Worm (Caenorhabditis elegans) whole organism, midembryonic: ENCODE data around the gene spe-10.

ENCODE experiments used
- T22C8.4 ChIP-seq: fragments of 200-800 bp; sonication (Bioruptor generic); IDR thresholded peaks from 2 replicates; pipeline ENCODE4 v1.3.6; 2022; ENCODE audit warnings: missing genetic modification characterization, missing compliant biosample characterization
- cog-1 ChIP-seq: sonication (generic microtip); optimal IDR thresholded peaks from 2 replicates; lab custom pipeline; 2016; ENCODE audit warnings: missing genetic modification characterization, missing compliant biosample characterization
- flt-1 ChIP-seq: fragments of 200-800 bp; sonication (Bioruptor generic); IDR thresholded peaks from 2 replicates; pipeline ENCODE4 v1.3.6; 2022; ENCODE audit warnings: missing genetic modification characterization, missing compliant biosample characterization
- klf-2 ChIP-seq: fragments of 200-800 bp; sonication (Bioruptor generic); conservative IDR thresholded peaks from 2 replicates; pipeline ENCODE4 v1.3.6; 2022; ENCODE audit warnings: missing genetic modification reagents, missing genetic modification characterization, missing compliant biosample characterization
- med-1 ChIP-seq: sonication (generic microtip); optimal IDR thresholded peaks from 2 replicates; lab custom pipeline; 2017; ENCODE audit warnings: missing genetic modification characterization, mild to moderate bottlenecking, missing compliant biosample characterization, antibody characterized with exemption, missing genetic modification reagents; ENCODE audit not compliant: insufficient read depth
- ref-1 ChIP-seq: fragments of 200-800 bp; sonication (Bioruptor generic); conservative IDR thresholded peaks from 2 replicates; pipeline ENCODE4 v1.3.6; 2022; ENCODE audit warnings: missing genetic modification reagents, missing genetic modification characterization, missing compliant biosample characterization
- tab-1 ChIP-seq: fragments of 200-800 bp; sonication (Bioruptor generic); IDR thresholded peaks from 2 replicates; pipeline ENCODE4 v1.3.6; 2022; ENCODE audit warnings: missing genetic modification characterization, missing compliant biosample characterization
- ztf-23 ChIP-seq: fragments of 200-800 bp; sonication (Bioruptor generic); IDR thresholded peaks from 2 replicates; pipeline ENCODE4 v1.3.6; 2022; ENCODE audit warnings: missing genetic modification reagents, missing genetic modification characterization, missing compliant biosample characterization
- ztf-29 ChIP-seq: fragments of 200-800 bp; sonication (Bioruptor generic); IDR thresholded peaks from 2 replicates; pipeline ENCODE4 v1.3.6; 2022; ENCODE audit warnings: missing genetic modification reagents, missing genetic modification characterization, missing compliant biosample characterization

Gene spe-10

ce11 chrV:10383950-10384349 lies at the start of gene spe-10:
TSS of gene spe-10 (plus strand) at chrV:10384250.
- TF ChIP-seq T22C8.4 (GFP tag; lab: Robert Waterston, UW) = no peak
- TF ChIP-seq ztf-29 (GFP tag; lab: Robert Waterston, UW) = no peak
- no peak for TF ChIP-seq ztf-23
- TF ChIP-seq tab-1 (GFP tag; lab: Robert Waterston, UW) = no peak
- TF ChIP-seq flt-1 = no peak

- TF ChIP-seq ztf-23 (no peak), med-1 (GFP tag; lab: Kevin White, UChicago) (no peak), tab-1 (GFP tag; lab: Robert Waterston, UW) (no peak), klf-2 (GFP tag; lab: Robert Waterston, UW) (no peak), ref-1 (GFP tag; lab: Robert Waterston, UW) (no peak), flt-1 (no peak), ztf-29 (GFP tag; lab: Robert Waterston, UW) (no peak), cog-1 (tag; lab: Kevin White, UChicago) (no peak), T22C8.4 (GFP tag; lab: Robert Waterston, UW) (no peak)
These were observed 45.6 kb upstream of the spe-10 start, which contains the start of gene arx-2 for ce11 chrV:10338305-10338992. TSS of gene arx-2 (minus strand) at chrV:10338355.

ce11 chrV:10339200-10339599 lies 44.9 kb upstream of the spe-10 start, which contains the start of gene K07C5.2:
TSS of gene K07C5.2 (plus strand) at chrV:10339500.
- TF ChIP-seq med-1 (GFP tag; lab: Kevin White, UChicago) (no peak), flt-1 (no peak), T22C8.4 (GFP tag; lab: Robert Waterston, UW) (no peak), ztf-29 (GFP tag; lab: Robert Waterston, UW) (no peak), tab-1 (GFP tag; lab: Robert Waterston, UW) (no peak), ref-1 (GFP tag; lab: Robert Waterston, UW) (no peak), cog-1 (tag; lab: Kevin White, UChicago) (no peak), ztf-23 (no peak), klf-2 (GFP tag; lab: Robert Waterston, UW) (no peak)

DNA sequence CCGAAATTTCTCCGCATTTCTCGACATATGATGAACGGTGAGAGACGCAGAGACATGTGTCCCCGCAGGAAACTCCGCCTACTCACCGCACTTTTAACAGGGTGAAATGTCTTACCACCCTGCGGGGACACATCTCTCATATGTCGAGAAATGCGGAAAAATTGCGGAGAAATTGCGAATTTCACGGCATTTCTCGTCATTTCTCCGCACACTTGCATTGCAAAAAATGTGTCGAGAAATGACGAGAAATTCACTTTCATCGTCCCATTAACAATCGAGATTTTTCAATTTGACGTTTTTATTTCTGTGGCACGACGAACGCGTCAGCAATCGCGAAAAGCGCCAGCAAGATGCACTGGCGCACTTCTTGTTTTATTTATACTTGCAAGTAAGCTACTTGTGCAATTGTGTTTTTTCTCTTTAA lies 42.1 kb upstream of the spe-10 start, which contains the start of gene K07C5.13:
K07C5.13 (plus strand) TSS at position 151 of the 424 bp plus-strand sequence.
- TF ChIP-seq flt-1 (peak; percentile 77), ztf-29 (GFP tag; lab: Robert Waterston, UW) (peak; percentile 44; the same call in 1 of the 2 replicates), ztf-23 (peak; percentile 79; the same call in 1 of the 2 replicates)

DNA sequence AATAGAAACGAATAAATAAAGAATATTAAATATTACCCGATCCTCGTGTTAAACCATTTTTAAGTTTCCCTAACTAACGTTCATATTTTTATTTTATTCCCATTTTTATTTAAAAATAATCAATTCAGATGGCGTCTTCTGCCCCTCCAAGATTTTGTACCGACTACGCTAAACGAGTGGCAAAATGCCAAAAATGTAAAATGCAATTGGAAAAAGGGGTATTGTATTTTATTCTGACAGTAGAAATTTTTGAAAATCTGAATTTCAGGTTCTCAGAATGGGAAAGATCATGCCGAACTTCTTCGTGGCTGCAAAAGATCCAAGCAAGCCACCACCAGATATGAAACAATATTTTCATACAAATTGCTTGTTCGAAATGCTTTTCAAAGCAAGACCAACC lies 41.1 kb upstream of the spe-10 start, which contains the start of gene K07C5.3:
K07C5.3 (plus strand) TSS at position 129 of the 400 bp plus-strand sequence.
- TF ChIP-seq med-1 (GFP tag; lab: Kevin White, UChicago) = no peak
- TF ChIP-seq ref-1 (GFP tag; lab: Robert Waterston, UW) = no peak
- TF ChIP-seq ztf-23 = no peak
- TF ChIP-seq tab-1 (GFP tag; lab: Robert Waterston, UW) = no peak
- no peak for TF ChIP-seq cog-1 (tag; lab: Kevin White, UChicago)
- no peak for TF ChIP-seq klf-2 (GFP tag; lab: Robert Waterston, UW)
- TF ChIP-seq T22C8.4 (GFP tag; lab: Robert Waterston, UW) = no peak
- TF ChIP-seq flt-1 = no peak
- TF ChIP-seq ztf-29 (GFP tag; lab: Robert Waterston, UW) = no peak

DNA sequence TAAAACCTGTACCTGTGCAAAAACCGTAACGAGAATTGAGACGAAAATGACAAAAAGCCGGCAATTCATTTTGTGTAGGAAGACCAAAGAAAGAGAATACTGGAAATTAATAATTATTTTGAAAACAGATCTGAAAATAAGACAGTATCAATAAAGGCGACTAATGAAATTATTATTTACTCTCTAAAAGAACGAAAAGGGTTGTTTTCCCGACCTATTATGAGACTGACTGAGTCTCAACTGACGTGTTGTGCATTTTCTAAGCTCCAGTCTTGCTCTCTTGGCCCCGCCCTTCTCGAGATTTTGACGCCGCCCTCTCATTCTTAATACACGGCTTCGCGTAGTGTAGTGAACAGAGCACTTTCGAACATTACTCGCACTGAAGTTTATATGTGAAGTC lies 34.0 kb upstream of the spe-10 start, which contains the start of gene K07C5.9:
K07C5.9 (minus strand) TSS at position 101 of the 400 bp plus-strand sequence.
- no peak for TF ChIP-seq ref-1 (GFP tag; lab: Robert Waterston, UW)
- TF ChIP-seq cog-1 (tag; lab: Kevin White, UChicago) = no peak
- TF ChIP-seq ztf-23 = no peak
- TF ChIP-seq ztf-29 (GFP tag; lab: Robert Waterston, UW) = no peak
- TF ChIP-seq T22C8.4 (GFP tag; lab: Robert Waterston, UW) = no peak
- no peak for TF ChIP-seq klf-2 (GFP tag; lab: Robert Waterston, UW)
- no peak for TF ChIP-seq flt-1
- no peak for TF ChIP-seq tab-1 (GFP tag; lab: Robert Waterston, UW)
- TF ChIP-seq med-1 (GFP tag; lab: Kevin White, UChicago) = no peak

DNA sequence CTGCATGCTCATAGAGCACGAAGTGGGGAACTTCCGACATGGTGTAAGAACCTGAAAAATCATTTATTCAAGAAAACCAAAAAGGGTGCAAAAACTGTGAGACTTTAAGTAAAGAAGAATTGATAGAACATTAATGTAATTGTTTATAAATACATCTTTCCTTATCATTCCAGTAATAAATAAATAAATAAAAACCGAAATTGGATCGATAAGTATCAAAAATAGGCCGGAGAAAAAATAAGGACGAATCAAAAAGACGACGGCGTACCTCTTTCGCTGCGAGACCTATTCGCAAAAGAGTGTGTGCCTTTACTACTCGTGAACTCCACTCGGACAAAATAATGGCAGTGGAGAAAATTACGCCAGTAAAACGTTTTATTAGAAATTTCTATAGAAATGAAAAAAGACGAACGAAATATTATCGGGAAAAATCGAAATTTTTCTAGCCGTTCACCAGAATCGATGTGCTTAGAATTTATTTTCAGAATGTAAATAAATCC lies 31.1 kb upstream of the spe-10 start, which contains the start of gene nol-56:
nol-56 (minus strand) TSS at position 51 of the 500 bp plus-strand sequence.
- TF ChIP-seq T22C8.4 (GFP tag; lab: Robert Waterston, UW) (no peak), ztf-29 (GFP tag; lab: Robert Waterston, UW) (no peak), ztf-23 (no peak), flt-1 (no peak)

ce11 chrV:10355773-10356335 lies 28.2 kb upstream of the spe-10 start, which contains the start of gene sluh-7:
TSS of gene sluh-7 (minus strand) at chrV:10355823.
- TF ChIP-seq ref-1 (GFP tag; lab: Robert Waterston, UW) (no peak), T22C8.4 (GFP tag; lab: Robert Waterston, UW) (no peak; the same call in 1 of the 2 replicates), ztf-29 (GFP tag; lab: Robert Waterston, UW) (peak; percentile 70; the same call in 1 of the 2 replicates), tab-1 (GFP tag; lab: Robert Waterston, UW) (no peak), klf-2 (GFP tag; lab: Robert Waterston, UW) (0 out of 2 replicates have a peak, but pooled peaks have one; percentile 31), cog-1 (tag; lab: Kevin White, UChicago) (peak; percentile 46), ztf-23 (peak; percentile 75), flt-1 (peak; percentile 79)

DNA sequence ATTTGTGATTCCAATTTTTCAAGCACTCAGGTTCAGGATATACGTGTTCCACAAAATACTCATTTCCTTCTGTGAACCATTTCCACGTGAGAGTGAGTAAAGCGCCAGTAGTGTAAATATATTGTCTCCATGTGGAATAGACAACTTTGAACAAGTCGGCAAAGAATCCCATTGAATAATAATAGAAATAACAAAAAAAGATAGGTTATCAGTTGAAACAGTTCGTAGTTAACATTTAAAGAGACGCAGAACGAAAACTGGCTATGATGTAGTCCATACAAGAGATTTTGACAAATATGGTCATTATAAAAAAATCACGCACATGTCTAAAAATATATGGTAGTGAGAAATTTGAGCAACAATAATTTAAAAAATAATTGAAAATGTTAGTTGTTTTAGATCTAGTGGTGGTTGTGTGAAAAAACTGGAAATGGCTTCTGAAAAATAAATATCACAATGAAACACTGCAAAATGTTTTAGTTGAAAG lies 26.5 kb upstream of the spe-10 start, which contains the start of gene ceeh-2:
ceeh-2 (minus strand) TSS at position 437 of the 487 bp plus-strand sequence.
- TF ChIP-seq med-1 (GFP tag; lab: Kevin White, UChicago) (no peak), tab-1 (GFP tag; lab: Robert Waterston, UW) (no peak), ztf-23 (no peak), klf-2 (GFP tag; lab: Robert Waterston, UW) (no peak), ref-1 (GFP tag; lab: Robert Waterston, UW) (no peak), T22C8.4 (GFP tag; lab: Robert Waterston, UW) (no peak), cog-1 (tag; lab: Kevin White, UChicago) (no peak), flt-1 (no peak), ztf-29 (GFP tag; lab: Robert Waterston, UW) (no peak)
